Worm (Caenorhabditis elegans) whole organism, L1 larva: Measurements from ENCODE around the gene parn-1.

Source experiments
- ama-1 ChIP-seq: fragments of 150-350 bp; optimal IDR thresholded peaks from 2 replicates; lab custom pipeline; 2014
- ceh-82 ChIP-seq, 3 experiments: fragments of 150-350 bp in 1 of 3; sonication (generic microtip) in 2 of 3; optimal IDR thresholded peaks; 2 replicates each; lab custom pipeline; 2014 to 2017; ENCODE audit warnings: missing biosample characterization in 3 of 3, missing genetic modification characterization in 3 of 3
- fos-1 ChIP-seq: fragments of 150-350 bp; optimal IDR thresholded peaks from 2 replicates; lab custom pipeline; 2014; ENCODE audit warnings: missing biosample characterization, missing genetic modification characterization
- grh-1 ChIP-seq: fragments of 200-800 bp; sonication (Bioruptor generic); IDR thresholded peaks from 2 replicates; pipeline ENCODE4 v1.3.6; 2022; ENCODE audit warnings: missing genetic modification reagents, missing genetic modification characterization, missing compliant biosample characterization
- lir-3 ChIP-seq: sonication (generic microtip); optimal IDR thresholded peaks from 2 replicates; lab custom pipeline; 2016; ENCODE audit warnings: mild to moderate bottlenecking, missing genetic modification characterization, moderate library complexity, missing compliant biosample characterization; ENCODE audit not compliant: poor library complexity
- mep-1 ChIP-seq: fragments of 150-350 bp; optimal IDR thresholded peaks from 2 replicates; lab custom pipeline; 2014; ENCODE audit warnings: missing biosample characterization, missing genetic modification characterization
- nhr-11 ChIP-seq: fragments of 150-350 bp; optimal IDR thresholded peaks from 2 replicates; lab custom pipeline; 2014; ENCODE audit warnings: missing biosample characterization, missing genetic modification characterization
- nhr-12 ChIP-seq: sonication (generic microtip); optimal IDR thresholded peaks from 2 replicates; lab custom pipeline; 2017; ENCODE audit warnings: missing biosample characterization, missing genetic modification characterization
- nhr-28 ChIP-seq: fragments of 150-350 bp; optimal IDR thresholded peaks from 2 replicates; lab custom pipeline; 2014; ENCODE audit warnings: missing biosample characterization, missing genetic modification characterization
- pqm-1 ChIP-seq: sonication (generic microtip); optimal IDR thresholded peaks from 3 replicates; lab custom pipeline; 2017; ENCODE audit warnings: missing biosample characterization, missing genetic modification characterization
- sptf-1 ChIP-seq: fragments of 150-350 bp; optimal IDR thresholded peaks from 2 replicates; lab custom pipeline; 2014; ENCODE audit warnings: missing biosample characterization, missing genetic modification characterization
- tlp-1 ChIP-seq: fragments of 150-350 bp; optimal IDR thresholded peaks from 2 replicates; lab custom pipeline; 2014; ENCODE audit warnings: missing biosample characterization, missing genetic modification characterization
- unc-130 ChIP-seq: fragments of 150-350 bp; optimal IDR thresholded peaks from 2 replicates; lab custom pipeline; 2017; ENCODE audit warnings: missing biosample characterization, missing genetic modification characterization, inconsistent platforms

DNA sequence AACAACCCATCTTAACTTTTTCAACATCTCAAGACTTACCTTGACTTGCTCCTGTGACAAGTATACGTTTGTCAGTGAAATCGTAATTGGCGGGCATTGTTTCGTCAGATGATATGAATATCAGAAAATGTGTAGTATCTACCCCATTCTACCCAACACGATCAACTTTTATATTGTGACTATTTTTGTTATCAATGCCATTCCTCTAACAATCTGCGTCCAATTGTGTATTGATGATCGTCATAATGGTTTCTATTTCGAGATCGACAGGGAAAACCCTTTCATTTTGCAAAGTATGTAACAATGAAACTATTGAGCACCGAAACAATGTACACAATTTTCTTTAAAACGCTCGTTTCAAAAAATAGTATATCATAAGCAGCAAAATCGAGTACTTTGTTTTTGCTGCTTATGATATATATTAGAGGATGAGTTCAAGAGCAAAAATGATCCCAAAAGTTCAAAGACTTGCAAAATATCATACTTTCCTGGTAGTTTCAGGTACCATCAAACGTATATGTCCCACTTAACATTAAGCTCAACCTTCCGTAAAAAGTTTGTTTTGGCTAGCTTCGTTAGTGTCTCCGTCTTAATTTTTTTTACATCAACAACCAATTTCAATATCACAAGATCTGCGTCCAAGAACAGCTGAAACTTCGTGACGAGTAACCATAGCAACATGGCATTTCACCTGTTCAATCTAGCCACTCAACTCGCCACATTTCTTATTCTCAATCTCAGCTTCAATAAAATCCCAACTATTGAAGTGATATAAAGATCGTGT lies 38.6 kb upstream of the parn-1 start, which contains the start of the genes dhs-21 and xbx-9:
- TF ChIP-seq sptf-1 (tag; lab: Kevin White, UChicago), result no peak
- no peak for TF ChIP-seq mep-1 (tag; lab: Kevin White, UChicago)
- TF ChIP-seq nhr-12 (tag; lab: Kevin White, UChicago), result no peak
- no peak for TF ChIP-seq grh-1 (GFP tag; lab: Robert Waterston, UW)
- no peak for TF ChIP-seq tlp-1
- TF ChIP-seq pqm-1 (tag; lab: Kevin White, UChicago), result no peak
- no peak for TF ChIP-seq unc-130 (tag; lab: Kevin White, UChicago)
- TF ChIP-seq nhr-11 (tag; lab: Kevin White, UChicago), result no peak
- no peak for TF ChIP-seq ama-1 (lab: Kevin White, UChicago)
- no peak for TF ChIP-seq fos-1
- no peak for TF ChIP-seq nhr-28
- no peak for TF ChIP-seq ceh-82 (tag; optimal IDR thresholded peaks at IDR 0.05; lab: Kevin White, UChicago)
- no peak for TF ChIP-seq lir-3
